Worm (Caenorhabditis elegans): Measurements from ENCODE around the gene srw-53.

- TF ChIP-seq dmd-8 (GFP tag; IDR thresholded peaks at IDR 0.05) (no peak), pqm-1 (tag; optimal IDR thresholded peaks at IDR 0.05) (no peak), nhr-102 (tag; optimal IDR thresholded peaks at IDR 0.05) (no peak), skn-1 (tag; optimal IDR thresholded peaks at IDR 0.05) (no peak), unc-62 (GFP tag; optimal IDR thresholded peaks at IDR 0.05 in 1 of 2) (no peak), unc-62 (tag; optimal IDR thresholded peaks at IDR 0.05) (no peak), zip-2 (tag; optimal IDR thresholded peaks at IDR 0.05) (no peak)
Measured at ce11 chrV:15969653-15970052, 26.4 kb downstream of the srw-53 start, which contains the start of gene F36G9.7.
